Worm (Caenorhabditis elegans): Measurements from ENCODE around the gene pals-20.
A peak's percentile ranks its signal among the peaks of the same experiment; 100 is the strongest.

pals-20 gene

ce11 chrIII:1427126-1427525 lies 39.0 kb upstream of the pals-20 start, which contains the start of gene lelo-2:
Gene lelo-2, minus strand, starts transcription at chrIII:1427226.
- TF ChIP-seq ceh-16 (tag; optimal IDR thresholded peaks at IDR 0.05) (no peak), fkh-10 (GFP tag; optimal IDR thresholded peaks at IDR 0.05) (no peak), aly-2 (tag; optimal IDR thresholded peaks at IDR 0.05) (no peak), fos-1 (tag; optimal IDR thresholded peaks at IDR 0.05) (no peak), zag-1 (tag; optimal IDR thresholded peaks at IDR 0.05) (no peak), nhr-25 (tag; optimal IDR thresholded peaks at IDR 0.05) (no peak), mml-1 (tag; optimal IDR thresholded peaks at IDR 0.05) (no peak), ceh-9 (tag; optimal IDR thresholded peaks at IDR 0.05) (no peak), mdl-1 (tag; optimal IDR thresholded peaks at IDR 0.05) (no peak), lin-39 (tag; optimal IDR thresholded peaks at IDR 0.05) (no peak), nhr-237 (tag; optimal IDR thresholded peaks at IDR 0.05) (no peak), unc-62 (GFP tag; optimal IDR thresholded peaks at IDR 0.05) (no peak)

- TF ChIP-seq elt-1 (tag; optimal IDR thresholded peaks at IDR 0.05) (no peak), egl-27 (tag; optimal IDR thresholded peaks at IDR 0.05) (no peak), nhr-23 (tag; optimal IDR thresholded peaks at IDR 0.05) (peak; percentile 24), mdl-1 (tag; optimal IDR thresholded peaks at IDR 0.05) (no peak), ceh-82 (tag; optimal IDR thresholded peaks at IDR 0.05) (peak; percentile 13), daf-12 (tag; optimal IDR thresholded peaks at IDR 0.05) (no peak), nfya-1 (tag; optimal IDR thresholded peaks at IDR 0.05; ENCODE audit: insufficient read depth) (peak; percentile 78), unc-62 (GFP tag; optimal IDR thresholded peaks at IDR 0.05) (no peak), nhr-237 (tag; optimal IDR thresholded peaks at IDR 0.05) (no peak), nhr-67 (tag; optimal IDR thresholded peaks at IDR 0.05) (no peak), nhr-28 (tag; optimal IDR thresholded peaks at IDR 0.05) (no peak), snpc-4 (tag; optimal IDR thresholded peaks at IDR 0.05) (no peak), pqm-1 (tag; optimal IDR thresholded peaks at IDR 0.05) (peak; percentile 1), ceh-16 (tag; optimal IDR thresholded peaks at IDR 0.05) (no peak), nhr-11 (tag; optimal IDR thresholded peaks at IDR 0.05) (no peak), unc-39 (tag; optimal IDR thresholded peaks at IDR 0.05) (no peak), tbx-2 (tag; optimal IDR thresholded peaks at IDR 0.05) (peak; percentile 25), lin-15B (tag; optimal IDR thresholded peaks at IDR 0.05) (peak; percentile 94), aly-2 (tag; optimal IDR thresholded peaks at IDR 0.05) (no peak), lsy-12 (tag; optimal IDR thresholded peaks at IDR 0.05) (peak; percentile 73), ceh-28 (tag; optimal IDR thresholded peaks at IDR 0.05) (no peak), ZK546.5 (tag; optimal IDR thresholded peaks at IDR 0.05) (no peak), fkh-10 (GFP tag; optimal IDR thresholded peaks at IDR 0.05) (peak; percentile 7), ama-1 (optimal IDR thresholded peaks at IDR 0.05) (no peak), nhr-43 (tag; optimal IDR thresholded peaks at IDR 0.05; ENCODE audit: poor library complexity, severe bottlenecking) (no peak), egl-5 (tag; optimal IDR thresholded peaks at IDR 0.05) (no peak), lin-39 (tag; optimal IDR thresholded peaks at IDR 0.05) (peak; percentile 84), nhr-12 (tag; optimal IDR thresholded peaks at IDR 0.05) (no peak), R02D3.7 (tag; optimal IDR thresholded peaks at IDR 0.05) (no peak), eor-1 (tag; optimal IDR thresholded peaks at IDR 0.05) (no peak), nhr-25 (tag; optimal IDR thresholded peaks at IDR 0.05) (peak; percentile 6), ceh-9 (tag; optimal IDR thresholded peaks at IDR 0.05) (no peak), skn-1 (tag; optimal IDR thresholded peaks at IDR 0.05) (peak; percentile 77), ztf-4 (tag; optimal IDR thresholded peaks at IDR 0.05) (no peak), elt-3 (tag; optimal IDR thresholded peaks at IDR 0.05) (no peak), jun-1 (tag; optimal IDR thresholded peaks at IDR 0.05) (peak; percentile 71), hmg-11 (tag; optimal IDR thresholded peaks at IDR 0.05) (peak; percentile 94), pha-4 (tag; optimal IDR thresholded peaks at IDR 0.05) (peak; percentile 53), ztf-11 (tag; optimal IDR thresholded peaks at IDR 0.05) (no peak), nhr-77 (tag; optimal IDR thresholded peaks at IDR 0.05) (no peak), mml-1 (tag; optimal IDR thresholded peaks at IDR 0.05) (no peak), nhr-76 (tag; optimal IDR thresholded peaks at IDR 0.05) (no peak), sea-2 (GFP tag; optimal IDR thresholded peaks at IDR 0.05) (no peak), elt-2 (tag; optimal IDR thresholded peaks at IDR 0.05) (peak; percentile 35), zag-1 (tag; optimal IDR thresholded peaks at IDR 0.05) (peak; percentile 6), fos-1 (tag; optimal IDR thresholded peaks at IDR 0.05) (no peak), fkh-2 (tag; optimal IDR thresholded peaks at IDR 0.05) (no peak)
Observed at ce11 chrIII:1424305-1424704, 36.2 kb upstream of the pals-20 start.
